Worm (Caenorhabditis elegans): ENCODE results near the gene pcm-1.

DNA sequence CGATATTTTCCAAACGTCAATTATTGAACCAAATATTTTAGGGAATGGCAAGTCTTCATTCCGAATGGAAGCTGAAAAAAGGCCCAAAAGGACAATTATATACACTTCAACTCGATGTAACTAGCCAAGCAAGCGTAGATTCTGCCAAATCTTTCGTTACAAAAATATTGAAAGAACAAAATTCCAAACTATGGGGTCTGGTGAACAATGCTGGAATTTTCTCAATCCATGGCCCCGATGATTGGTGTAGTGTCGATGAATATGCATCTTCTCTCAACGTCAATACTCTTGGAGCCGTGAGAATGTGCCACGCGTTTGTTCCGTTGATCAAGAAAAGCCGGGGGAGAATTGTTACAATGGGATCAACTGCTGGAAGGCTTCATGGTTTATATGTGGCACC, 20.6 kb upstream of the pcm-1 start:
- TF ChIP-seq him-1 (tag; optimal IDR thresholded peaks at IDR 0.05) (no peak), dao-5 (tag; optimal IDR thresholded peaks at IDR 0.05) (no peak)
